Fruit fly (Drosophila melanogaster): ENCODE results near the gene CG33177.

Gene CG33177

dm6 chrX:15075485-15076037, 5.6 kb upstream of the CG33177 start:
- TF ChIP-seq pfk (GFP tag; optimal IDR thresholded peaks at IDR 0.05) (peak; percentile 84), CG8359 (GFP tag; optimal IDR thresholded peaks at IDR 0.05; ENCODE audit: borderline replicate concordance) (no peak)

DNA sequence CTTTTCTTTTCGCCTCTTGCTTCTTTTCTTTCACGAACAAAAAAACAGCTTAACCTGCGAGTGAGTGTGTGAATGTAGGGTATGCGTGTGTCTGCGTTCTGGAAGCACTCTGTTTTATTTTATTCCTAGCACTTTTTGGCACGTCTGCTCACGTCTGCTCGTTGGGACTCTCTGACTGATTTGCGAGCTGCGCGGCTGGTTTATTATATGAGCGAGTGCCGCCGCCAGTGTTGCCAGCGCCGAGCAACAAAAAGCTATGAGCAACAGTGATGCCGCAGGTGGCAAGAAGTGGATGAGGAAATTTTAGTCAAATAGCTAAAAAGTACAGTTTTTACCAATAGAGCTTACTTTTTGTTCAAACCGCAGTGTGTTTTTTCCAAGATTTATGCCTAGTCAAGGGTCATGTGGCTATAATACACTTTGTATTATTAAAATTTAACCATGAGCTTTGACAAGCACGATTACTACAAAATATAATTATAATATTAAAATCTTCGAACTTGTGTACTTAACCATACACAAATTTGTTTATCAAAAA, 5.1 kb upstream of the CG33177 start, which contains the start of gene Lsd-2:
Gene Lsd-2 (minus strand): TSS at position 183 of the 538 bp plus-strand sequence.
- TF ChIP-seq CG32772 (GFP tag; IDR thresholded peaks at IDR 0.05) (0 out of 2 replicates have a peak, but pooled peaks have one; percentile 9), slp2 (GFP tag; optimal IDR thresholded peaks at IDR 0.05) (peak; percentile 17), ase (GFP tag; IDR thresholded peaks at IDR 0.05) (no peak), Fer2 (tag; optimal IDR thresholded peaks at IDR 0.05) (no peak), chm (GFP tag; IDR thresholded peaks at IDR 0.05) (0 out of 2 replicates have a peak, but pooled peaks have one; percentile 43), hkb (optimal IDR thresholded peaks at IDR 0.05) (no peak), hkb (GFP tag; IDR thresholded peaks at IDR 0.05) (peak; percentile 46; the same call in 1 of the 2 replicates), Myb (GFP tag; optimal IDR thresholded peaks at IDR 0.05) (no peak), cwo (GFP tag; optimal IDR thresholded peaks at IDR 0.05) (peak; percentile 1), bbx (GFP tag; IDR thresholded peaks at IDR 0.05; ENCODE audit: partially characterized antibody) (peak; percentile 60; the same call in 1 of the 2 replicates), Taf1 (GFP tag; IDR thresholded peaks at IDR 0.05) (no peak), stwl (tag; optimal IDR thresholded peaks at IDR 0.05) (no peak), CG4404 (GFP tag; IDR thresholded peaks at IDR 0.05) (no peak), pnt (GFP tag; optimal IDR thresholded peaks at IDR 0.05) (no peak), CG1529 (GFP tag; optimal IDR thresholded peaks at IDR 0.05) (no peak), amos (GFP tag; IDR thresholded peaks at IDR 0.05; ENCODE audit: partially characterized antibody) (peak; percentile 46; the same call in 1 of the 2 replicates), fru (optimal IDR thresholded peaks at IDR 0.05) (no peak), Blimp-1 (GFP tag; optimal IDR thresholded peaks at IDR 0.05) (peak; percentile 76), Hmr (GFP tag; optimal IDR thresholded peaks at IDR 0.05) (no peak), tna (GFP tag; IDR thresholded peaks at IDR 0.05; ENCODE audit: partially characterized antibody) (no peak), Drgx (GFP tag; IDR thresholded peaks at IDR 0.05) (peak; percentile 44; the same call in 1 of the 2 replicates), CG2678 (tag; optimal IDR thresholded peaks at IDR 0.05) (peak; percentile 53), CG31441 (GFP tag; IDR thresholded peaks at IDR 0.05) (no peak), gsb (GFP tag; IDR thresholded peaks at IDR 0.05) (no peak), CG10209 (GFP tag; optimal IDR thresholded peaks at IDR 0.05) (no peak), ssp (GFP tag; IDR thresholded peaks at IDR 0.05) (no peak), Lpt (GFP tag; optimal IDR thresholded peaks at IDR 0.05) (no peak), eve (GFP tag; optimal IDR thresholded peaks at IDR 0.05) (no peak), CG5245 (GFP tag; optimal IDR thresholded peaks at IDR 0.05) (no peak), CG15696 (tag; optimal IDR thresholded peaks at IDR 0.05) (peak; percentile 29), NFAT (GFP tag; IDR thresholded peaks at IDR 0.05) (peak; percentile 48; the same call in 1 of the 2 replicates), CG3847 (GFP tag; IDR thresholded peaks at IDR 0.05) (0 out of 2 replicates have a peak, but pooled peaks have one; percentile 11), bowl (GFP tag; IDR thresholded peaks at IDR 0.05) (no peak), sob (GFP tag; IDR thresholded peaks at IDR 0.05) (0 out of 2 replicates have a peak, but pooled peaks have one; percentile 30), en (GFP tag; optimal IDR thresholded peaks at IDR 0.05) (no peak), Opbp (GFP tag; IDR thresholded peaks at IDR 0.05; ENCODE audit: partially characterized antibody) (no peak), CG8944 (GFP tag; optimal IDR thresholded peaks at IDR 0.05) (no peak), dati (GFP tag; IDR thresholded peaks at IDR 0.05) (no peak), gcm2 (GFP tag; optimal IDR thresholded peaks at IDR 0.05) (no peak), CG9876 (GFP tag; optimal IDR thresholded peaks at IDR 0.05) (no peak), CG6813 (GFP tag; optimal IDR thresholded peaks at IDR 0.05) (peak; percentile 24), CG15011 (GFP tag; optimal IDR thresholded peaks at IDR 0.05) (no peak), pfk (GFP tag; optimal IDR thresholded peaks at IDR 0.05) (peak; percentile 72), CG7786 (GFP tag; optimal IDR thresholded peaks at IDR 0.05) (peak; percentile 5), CG7357 (GFP tag; IDR thresholded peaks at IDR 0.05) (no peak), btn (GFP tag; optimal IDR thresholded peaks at IDR 0.05) (no peak), Ravus (GFP tag; IDR thresholded peaks at IDR 0.05) (no peak)

Measured in whole organism, embryonic.